Worm (Caenorhabditis elegans): ENCODE measurements around the gene sru-21.

ce11 chrIV:13623533-13623932 lies 3.0 kb upstream of the sru-21 start, which contains the start of gene C08F11.1:
- TF ChIP-seq unc-62 (GFP tag; optimal IDR thresholded peaks at IDR 0.05 in 1 of 2), result no peak
- TF ChIP-seq unc-62 (tag; optimal IDR thresholded peaks at IDR 0.05), result no peak
- no peak for TF ChIP-seq gei-8 (GFP tag; optimal IDR thresholded peaks at IDR 0.05)
- no peak for TF ChIP-seq snpc-4 (tag; optimal IDR thresholded peaks at IDR 0.05)
- TF ChIP-seq sdz-12 (GFP tag; optimal IDR thresholded peaks at IDR 0.05), result no peak
- no peak for TF ChIP-seq lsy-2 (tag; optimal IDR thresholded peaks at IDR 0.05)
- no peak for TF ChIP-seq ama-1 (optimal IDR thresholded peaks at IDR 0.05)
- TF ChIP-seq Y48G9A.11 (GFP tag; IDR thresholded peaks at IDR 0.05), result no peak
- TF ChIP-seq fkh-10 (GFP tag; optimal IDR thresholded peaks at IDR 0.05), result no peak
- TF ChIP-seq ceh-82 (tag; optimal IDR thresholded peaks at IDR 0.05), result no peak
- no peak for TF ChIP-seq egl-43 (GFP tag; IDR thresholded peaks at IDR 0.05)
